Worm (Caenorhabditis elegans) whole organism, young adult: ENCODE data around the gene C32D5.11.

Experiments used
- C06A6.2 ChIP-seq: fragments of 200-800 bp; sonication (Bioruptor generic); conservative IDR thresholded peaks from 2 replicates; pipeline ENCODE4 v1.3.6; 2022; ENCODE audit warnings: missing genetic modification characterization, missing compliant biosample characterization
- C17E4.6 ChIP-seq: fragments of 200-800 bp; sonication (Bioruptor generic); IDR thresholded peaks from 2 replicates; pipeline ENCODE4 v1.3.6; 2022; ENCODE audit warnings: missing genetic modification reagents, missing genetic modification characterization, missing compliant biosample characterization
- D2030.7 ChIP-seq: fragments of 200-800 bp; sonication (Bioruptor generic); IDR thresholded peaks from 2 replicates; pipeline ENCODE4 v1.3.6; 2022; ENCODE audit warnings: missing genetic modification reagents, missing genetic modification characterization, missing compliant biosample characterization
- F39B2.1 ChIP-seq: fragments of 200-800 bp; sonication (Bioruptor generic); IDR thresholded peaks from 2 replicates; pipeline ENCODE4 v1.3.6; 2022; ENCODE audit warnings: missing genetic modification reagents, missing genetic modification characterization, missing compliant biosample characterization
- F57A8.1 ChIP-seq: fragments of 200-800 bp; sonication (Bioruptor generic); optimal IDR thresholded peaks from 2 replicates; lab custom pipeline; 2018; ENCODE audit warnings: mild to moderate bottlenecking, missing genetic modification characterization, moderate library complexity, missing compliant biosample characterization
- Y67H2A.10 ChIP-seq: fragments of 200-800 bp; sonication (Bioruptor generic); conservative IDR thresholded peaks from 2 replicates; pipeline ENCODE4 v1.3.6; 2022; ENCODE audit warnings: missing genetic modification reagents, missing genetic modification characterization, missing compliant biosample characterization
- ZK185.1 ChIP-seq: sonication (generic microtip); optimal IDR thresholded peaks from 2 replicates; lab custom pipeline; 2016; ENCODE audit warnings: mild to moderate bottlenecking, missing genetic modification characterization, missing compliant biosample characterization; ENCODE audit not compliant: poor library complexity, severe bottlenecking
- cebp-1 ChIP-seq, 2 experiments: fragments of 200-800 bp in 1 of 2; sonication (Bioruptor generic) in 1 of 2; sonication (generic microtip) in 1 of 2; IDR thresholded peaks in 1 of 2; optimal IDR thresholded peaks in 1 of 2; 2 replicates each; pipeline versions ENCODE4 v1.3.6 to Lab custom; 2017 to 2022; ENCODE audit warnings: missing compliant biosample characterization in 2 of 2, missing genetic modification characterization in 2 of 2, mild to moderate bottlenecking in 1 of 2, missing genetic modification reagents in 1 of 2, moderate library complexity in 1 of 2
- ceh-27 ChIP-seq: fragments of 200-800 bp; sonication (Bioruptor generic); optimal IDR thresholded peaks from 2 replicates; lab custom pipeline; 2018; ENCODE audit warnings: mild to moderate bottlenecking, missing genetic modification characterization, moderate library complexity, missing compliant biosample characterization
- ceh-58 ChIP-seq: fragments of 200-800 bp; sonication (Bioruptor generic); IDR thresholded peaks from 2 replicates; pipeline ENCODE4 v1.3.6; 2022; ENCODE audit warnings: missing genetic modification characterization, missing compliant biosample characterization
- ceh-91 ChIP-seq: fragments of 200-800 bp; sonication (Bioruptor generic); IDR thresholded peaks from 2 replicates; pipeline ENCODE4 v1.3.6; 2022; ENCODE audit warnings: missing genetic modification reagents, missing genetic modification characterization, missing compliant biosample characterization
- chd-7 ChIP-seq: sonication (generic microtip); optimal IDR thresholded peaks from 2 replicates; lab custom pipeline; 2016; ENCODE audit warnings: mild to moderate bottlenecking, missing genetic modification characterization, moderate library complexity, missing compliant biosample characterization
- dox-1 ChIP-seq: fragments of 200-800 bp; sonication (Bioruptor generic); IDR thresholded peaks from 2 replicates; pipeline ENCODE4 v1.3.6; 2022; ENCODE audit warnings: missing genetic modification reagents, missing genetic modification characterization, missing compliant biosample characterization
- dpff-1 ChIP-seq: sonication (generic microtip); optimal IDR thresholded peaks from 2 replicates; lab custom pipeline; 2017; ENCODE audit warnings: mild to moderate bottlenecking, missing genetic modification characterization, missing compliant biosample characterization
- efl-1 ChIP-seq: fragments of 150-350 bp; optimal IDR thresholded peaks from 2 replicates; lab custom pipeline; 2014; ENCODE audit warnings: missing biosample characterization, missing genetic modification reagents, missing genetic modification characterization
- egrh-3 ChIP-seq: fragments of 200-800 bp; sonication (Bioruptor generic); IDR thresholded peaks from 2 replicates; pipeline ENCODE4 v1.3.6; 2022; ENCODE audit warnings: missing genetic modification reagents, missing genetic modification characterization, missing compliant biosample characterization
- ekl-4 ChIP-seq: fragments of 200-800 bp; sonication (Bioruptor generic); IDR thresholded peaks from 2 replicates; pipeline ENCODE4 v1.3.6; 2022; ENCODE audit warnings: missing genetic modification reagents, missing genetic modification characterization, missing compliant biosample characterization
- ets-4 ChIP-seq: fragments of 200-800 bp; sonication (Bioruptor generic); optimal IDR thresholded peaks from 2 replicates; lab custom pipeline; 2018; ENCODE audit warnings: mild to moderate bottlenecking, missing genetic modification characterization, missing compliant biosample characterization
- fkh-3 ChIP-seq: sonication (generic microtip); optimal IDR thresholded peaks from 2 replicates; lab custom pipeline; 2016; ENCODE audit warnings: mild to moderate bottlenecking, missing genetic modification characterization, missing compliant biosample characterization
- gei-17 ChIP-seq: fragments of 200-800 bp; sonication (Bioruptor generic); optimal IDR thresholded peaks from 2 replicates; lab custom pipeline; 2018; ENCODE audit warnings: mild to moderate bottlenecking, missing genetic modification characterization, missing compliant biosample characterization
- let-607 ChIP-seq, 2 experiments: fragments of 200-800 bp in 1 of 2; sonication (Bioruptor generic) in 1 of 2; sonication (generic microtip) in 1 of 2; optimal IDR thresholded peaks; 2 replicates each; lab custom pipeline; 2016 to 2018; ENCODE audit warnings: mild to moderate bottlenecking in 2 of 2, missing compliant biosample characterization in 2 of 2, missing genetic modification characterization in 2 of 2, moderate library complexity in 2 of 2, missing genotype in 1 of 2
- lin-54 ChIP-seq: fragments of 200-800 bp; sonication (Bioruptor generic); optimal IDR thresholded peaks from 2 replicates; lab custom pipeline; 2018; ENCODE audit warnings: mild to moderate bottlenecking, missing genetic modification characterization, missing compliant biosample characterization
- lsl-1 ChIP-seq: fragments of 200-800 bp; sonication (Bioruptor generic); optimal IDR thresholded peaks from 2 replicates; lab custom pipeline; 2018; ENCODE audit warnings: mild to moderate bottlenecking, missing genetic modification characterization, moderate library complexity, missing compliant biosample characterization
- madf-3 ChIP-seq: fragments of 200-800 bp; sonication (Bioruptor generic); IDR thresholded peaks from 2 replicates; pipeline ENCODE4 v1.3.6; 2022; ENCODE audit warnings: missing genetic modification reagents, missing genetic modification characterization, missing compliant biosample characterization
- madf-6 ChIP-seq: fragments of 200-800 bp; sonication (Bioruptor generic); IDR thresholded peaks from 2 replicates; pipeline ENCODE4 v1.3.6; 2022; ENCODE audit warnings: missing genetic modification reagents, missing genetic modification characterization, missing compliant biosample characterization
- madf-8 ChIP-seq: fragments of 200-800 bp; sonication (Bioruptor generic); conservative IDR thresholded peaks from 2 replicates; pipeline ENCODE4 v1.3.6; 2022; ENCODE audit warnings: missing genetic modification reagents, missing genetic modification characterization, missing compliant biosample characterization
- mcd-1 ChIP-seq: fragments of 200-800 bp; sonication (Bioruptor generic); IDR thresholded peaks from 2 replicates; pipeline ENCODE4 v1.3.6; 2022; ENCODE audit warnings: missing genetic modification reagents, missing genetic modification characterization, missing compliant biosample characterization
- mes-4 ChIP-seq: sonication (generic microtip); optimal IDR thresholded peaks from 2 replicates; lab custom pipeline; 2016; ENCODE audit warnings: missing genotype, missing genetic modification characterization, missing compliant biosample characterization
- mxl-1 ChIP-seq: sonication (generic microtip); optimal IDR thresholded peaks from 2 replicates; lab custom pipeline; 2016; ENCODE audit warnings: missing genetic modification characterization, missing compliant biosample characterization
- nhr-80 ChIP-seq: sonication (generic microtip); optimal IDR thresholded peaks from 2 replicates; lab custom pipeline; 2016; ENCODE audit warnings: missing genetic modification characterization, missing compliant biosample characterization
- pbrm-1 ChIP-seq: fragments of 200-800 bp; sonication (Bioruptor generic); IDR thresholded peaks from 2 replicates; pipeline ENCODE4 v1.3.6; 2022; ENCODE audit warnings: missing genetic modification reagents, missing genetic modification characterization, missing compliant biosample characterization
- sdz-38 ChIP-seq: sonication (generic microtip); optimal IDR thresholded peaks from 2 replicates; lab custom pipeline; 2016; ENCODE audit warnings: missing genotype, missing genetic modification characterization, missing compliant biosample characterization
- snpc-1.3 ChIP-seq: sonication (generic microtip); optimal IDR thresholded peaks from 2 replicates; lab custom pipeline; 2017; ENCODE audit warnings: missing genetic modification characterization, mild to moderate bottlenecking, missing compliant biosample characterization, antibody characterized with exemption, moderate library complexity, missing genotype, missing genetic modification reagents; ENCODE audit not compliant: insufficient read depth
- snpc-3.4 ChIP-seq: sonication (generic microtip); optimal IDR thresholded peaks from 2 replicates; lab custom pipeline; 2017; ENCODE audit warnings: missing genetic modification characterization, mild to moderate bottlenecking, missing compliant biosample characterization, antibody characterized with exemption, moderate library complexity, missing genotype, missing genetic modification reagents
- snpc-4 ChIP-seq, 5 experiments: fragments of 150-350 bp in 1 of 5; sonication (generic microtip) in 4 of 5; optimal IDR thresholded peaks; 2 replicates each; lab custom pipeline; 2014 to 2018; ENCODE audit warnings: missing genetic modification characterization in 5 of 5, missing biosample characterization in 3 of 5, antibody characterized with exemption in 2 of 5, mild to moderate bottlenecking in 2 of 5, missing compliant biosample characterization in 2 of 5, missing genotype in 2 of 5, moderate library complexity in 2 of 5, missing genetic modification reagents in 1 of 5
- tbp1 ChIP-seq: fragments of 200-800 bp; sonication (Bioruptor generic); optimal IDR thresholded peaks from 2 replicates; lab custom pipeline; 2018; ENCODE audit warnings: mild to moderate bottlenecking, missing genetic modification characterization, missing compliant biosample characterization
- tlf-1 ChIP-seq: fragments of 200-800 bp; sonication (Bioruptor generic); optimal IDR thresholded peaks from 2 replicates; lab custom pipeline; 2018; ENCODE audit warnings: mild to moderate bottlenecking, missing genetic modification characterization, missing compliant biosample characterization
- unc-130 ChIP-seq: sonication (generic microtip); optimal IDR thresholded peaks from 2 replicates; lab custom pipeline; 2016; ENCODE audit warnings: missing genetic modification reagents, missing genetic modification characterization, missing compliant biosample characterization
- xnd-1 ChIP-seq: sonication (generic microtip); optimal IDR thresholded peaks from 2 replicates; lab custom pipeline; 2016; ENCODE audit warnings: missing genotype, missing genetic modification reagents, missing genetic modification characterization, missing compliant biosample characterization
- zim-3 ChIP-seq: sonication (generic microtip); optimal IDR thresholded peaks from 2 replicates; lab custom pipeline; 2017; ENCODE audit warnings: mild to moderate bottlenecking, missing genetic modification characterization, moderate library complexity, missing compliant biosample characterization
- ztf-18 ChIP-seq: sonication (generic microtip); optimal IDR thresholded peaks from 2 replicates; lab custom pipeline; 2016; ENCODE audit warnings: missing genotype, mild to moderate bottlenecking, missing genetic modification characterization, missing compliant biosample characterization

C32D5.11 gene

DNA sequence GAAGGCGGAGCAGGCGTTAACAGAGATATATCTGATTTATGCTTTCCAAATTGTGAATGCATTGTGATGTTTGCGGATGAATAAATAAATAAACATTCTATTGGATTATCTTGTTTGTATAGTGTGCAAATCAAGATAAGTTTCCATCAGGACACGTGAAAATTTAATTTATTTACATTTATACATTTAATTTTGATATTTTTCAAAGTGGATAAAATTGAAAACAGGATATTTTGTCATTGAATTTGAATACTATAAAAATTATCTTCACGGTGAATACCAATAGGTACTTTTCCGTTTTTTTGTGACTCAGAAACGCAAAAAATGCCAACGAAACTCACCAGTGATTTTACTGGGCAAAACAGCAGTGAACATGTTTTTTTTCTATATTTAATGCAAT lies 35.9 kb upstream of the C32D5.11 start, which contains the start of gene F58F12.3 (continued):
- no peak for TF ChIP-seq C06A6.2 (GFP tag; lab: Robert Waterston, UW)
- no peak for TF ChIP-seq unc-130 (GFP tag; lab: Kevin White, UChicago)
- TF ChIP-seq gei-17 (GFP tag; lab: Kevin White, UChicago) = no peak
- TF ChIP-seq, all 124 proteins: peak for 0

DNA sequence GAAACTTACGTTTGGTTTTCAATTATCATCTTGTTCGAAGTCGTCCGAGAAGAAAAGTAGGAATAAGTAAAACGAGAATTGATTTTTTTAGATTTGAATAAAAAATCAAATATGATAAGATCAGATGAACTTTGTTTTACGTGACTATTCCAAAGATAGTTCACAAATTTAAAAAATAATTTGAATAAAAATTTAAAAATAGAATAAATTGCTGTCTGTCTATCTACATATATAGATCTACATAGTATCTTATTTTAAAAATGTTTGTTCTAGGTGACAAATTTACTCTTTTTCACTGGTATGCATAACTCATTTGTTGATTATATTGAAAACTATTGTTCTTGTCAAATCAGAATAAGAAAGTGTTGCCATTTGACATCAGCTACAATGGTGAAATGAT lies 32.7 kb upstream of the C32D5.11 start, which contains the start of gene F58F12.2:
Gene F58F12.2 (minus strand): TSS at position 101 of the 400 bp plus-strand sequence.
- TF ChIP-seq fkh-3 (tag; lab: Kevin White, UChicago) = no peak
- TF ChIP-seq mes-4 = no peak
- no peak for TF ChIP-seq chd-7 (tag; lab: Kevin White, UChicago)
- no peak for TF ChIP-seq ets-4 (GFP tag; lab: Kevin White, UChicago)
- TF ChIP-seq ceh-58 = no peak
- no peak for TF ChIP-seq F57A8.1 (GFP tag; lab: Kevin White, UChicago)
- TF ChIP-seq madf-3 (GFP tag; lab: Robert Waterston, UW) = no peak
- TF ChIP-seq F39B2.1 (GFP tag; lab: Robert Waterston, UW) = no peak
- TF ChIP-seq lin-54 (GFP tag; lab: Kevin White, UChicago) = no peak
- no peak for TF ChIP-seq tlf-1 (GFP tag; lab: Kevin White, UChicago)

DNA sequence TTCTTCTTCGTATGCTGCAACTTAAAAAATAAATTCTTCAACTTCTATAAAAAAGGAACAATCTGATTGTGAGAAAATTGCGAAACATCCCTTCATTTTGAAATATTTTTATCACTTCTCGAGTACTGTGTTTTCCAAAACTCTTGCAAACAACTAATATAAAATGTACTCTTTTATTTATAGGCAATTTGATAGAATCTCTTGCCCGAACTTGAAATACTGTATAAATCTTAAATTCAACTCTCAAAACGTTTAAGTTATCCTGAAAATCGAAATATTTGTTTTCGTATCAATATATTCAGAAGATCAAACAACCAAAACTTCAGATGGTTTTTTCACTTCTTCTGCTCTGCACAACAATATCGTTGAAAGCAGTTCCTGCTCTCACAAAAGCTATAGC lies 31.2 kb upstream of the C32D5.11 start, which contains the start of gene F58F12.4:
Gene F58F12.4 (plus strand): TSS at position 301 of the 400 bp plus-strand sequence.
- TF ChIP-seq ceh-91 (no peak), madf-6 (GFP tag; lab: Robert Waterston, UW) (no peak), D2030.7 (GFP tag; lab: Robert Waterston, UW) (no peak), tbp1 (no peak), madf-8 (GFP tag; lab: Robert Waterston, UW) (no peak), let-607 (tag; optimal IDR thresholded peaks at IDR 0.05; lab: Kevin White, UChicago) (no peak)

DNA sequence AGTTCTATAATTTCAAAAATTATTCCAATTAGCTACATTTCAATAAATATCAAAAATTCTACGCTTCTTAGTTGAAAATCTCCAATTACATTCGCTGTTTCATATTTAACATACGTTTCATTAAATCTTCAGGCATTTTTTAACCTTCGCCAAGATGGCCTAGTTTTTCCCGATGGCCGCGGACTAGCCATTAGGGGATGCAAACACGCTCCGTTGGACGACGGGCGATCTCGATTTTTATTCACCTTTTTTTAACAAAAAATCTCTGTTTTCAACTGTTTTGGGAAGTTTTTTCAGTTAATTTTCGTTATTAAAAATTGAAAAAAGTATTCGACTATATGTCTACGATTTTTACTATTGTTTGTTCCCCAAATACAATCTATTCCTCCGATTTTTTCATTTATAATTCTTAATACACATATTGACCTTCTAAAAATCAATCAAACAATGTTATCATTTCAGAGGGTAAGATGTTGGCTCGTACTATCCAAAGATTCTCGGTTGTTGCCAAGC lies 28.0 kb upstream of the C32D5.11 start, which contains the start of gene F58F12.1:
Gene F58F12.1 (plus strand): TSS at position 463 of the 513 bp plus-strand sequence.
- no peak for TF ChIP-seq cebp-1 (GFP tag; IDR thresholded peaks at IDR 0.05; lab: Robert Waterston, UW)
- peak; percentile 10 for TF ChIP-seq cebp-1 (tag; optimal IDR thresholded peaks at IDR 0.05; lab: Kevin White, UChicago)
- peak; percentile 45 for TF ChIP-seq lin-54 (GFP tag; lab: Kevin White, UChicago)
- no peak for TF ChIP-seq snpc-1.3 (tag; lab: Kevin White, UChicago)
- no peak for TF ChIP-seq C17E4.6 (GFP tag; lab: Robert Waterston, UW)
- TF ChIP-seq mcd-1 = peak; percentile 92
- TF ChIP-seq ztf-18 (tag; lab: Kevin White, UChicago) = peak; percentile 41
- TF ChIP-seq dox-1 (GFP tag; lab: Robert Waterston, UW) = peak; percentile 56
- no peak for TF ChIP-seq zim-3
- no peak for TF ChIP-seq dpff-1
- TF ChIP-seq ceh-91 = peak; percentile 43
- peak; percentile 53 for TF ChIP-seq ceh-27 (GFP tag; lab: Kevin White, UChicago)
- peak; percentile 53 for TF ChIP-seq lsl-1 (GFP tag; lab: Kevin White, UChicago)
- TF ChIP-seq snpc-4 (GFP tag; optimal IDR thresholded peaks at IDR 0.05; lab: Kevin White, UChicago) = peak; percentile 27
- TF ChIP-seq snpc-4 (tag; optimal IDR thresholded peaks at IDR 0.05; lab: Kevin White, UChicago) = peak in 2 of 4 experiments; percentile 24 to 57
- TF ChIP-seq sdz-38 = no peak
- TF ChIP-seq madf-6 (GFP tag; lab: Robert Waterston, UW) = peak; percentile 46; the same call in 1 of the 2 replicates
- TF ChIP-seq D2030.7 (GFP tag; lab: Robert Waterston, UW) = peak; percentile 21; the same call in 1 of the 2 replicates
- no peak for TF ChIP-seq mxl-1 (tag; lab: Kevin White, UChicago)
- TF ChIP-seq tlf-1 (GFP tag; lab: Kevin White, UChicago) = peak; percentile 5
- TF ChIP-seq efl-1 (GFP tag; lab: Kevin White, UChicago) = peak; percentile 13
- TF ChIP-seq xnd-1 = no peak
- TF ChIP-seq egrh-3 (GFP tag; lab: Robert Waterston, UW) = no peak
- 0 out of 2 replicates have a peak, but pooled peaks have one; percentile 25 for TF ChIP-seq Y67H2A.10 (GFP tag; lab: Robert Waterston, UW)
- TF ChIP-seq ZK185.1 = peak; percentile 63
- TF ChIP-seq snpc-3.4 (tag; lab: Kevin White, UChicago) = peak; percentile 46
- TF ChIP-seq nhr-80 (tag; lab: Kevin White, UChicago) = peak; percentile 40
- TF ChIP-seq ekl-4 (GFP tag; lab: Robert Waterston, UW) = no peak
- TF ChIP-seq pbrm-1 (GFP tag; lab: Robert Waterston, UW) = no peak
